Worm (Caenorhabditis elegans) whole organism, late embryonic: Measurements from ENCODE around the gene pms-2.

Experiments used
- C08G9.2 ChIP-seq: sonication (generic microtip); optimal IDR thresholded peaks from 2 replicates; lab custom pipeline; 2016; ENCODE audit warnings: mild to moderate bottlenecking, missing genetic modification characterization, moderate library complexity, missing compliant biosample characterization
- ceh-2 ChIP-seq: sonication (generic microtip); optimal IDR thresholded peaks from 2 replicates; lab custom pipeline; 2016; ENCODE audit warnings: missing genotype, missing genetic modification characterization, missing compliant biosample characterization
- dmd-4 ChIP-seq: sonication (generic microtip); optimal IDR thresholded peaks from 2 replicates; lab custom pipeline; 2016; ENCODE audit warnings: borderline replicate concordance, missing genetic modification characterization, missing compliant biosample characterization
- ets-4 ChIP-seq: sonication (generic microtip); optimal IDR thresholded peaks from 2 replicates; lab custom pipeline; 2016; ENCODE audit warnings: missing genetic modification characterization, missing compliant biosample characterization
- fkh-10 ChIP-seq: fragments of 150-350 bp; optimal IDR thresholded peaks from 2 replicates; lab custom pipeline; 2014; ENCODE audit warnings: missing biosample characterization, missing genetic modification reagents, missing genetic modification characterization
- lin-11 ChIP-seq: fragments of 200-800 bp; sonication (Bioruptor generic); optimal IDR thresholded peaks from 2 replicates; lab custom pipeline; 2018; ENCODE audit warnings: mild to moderate bottlenecking, missing genetic modification characterization, missing compliant biosample characterization
- nfya-1 ChIP-seq: sonication (generic microtip); optimal IDR thresholded peaks from 2 replicates; lab custom pipeline; 2017; ENCODE audit warnings: missing genetic modification characterization, mild to moderate bottlenecking, missing compliant biosample characterization, antibody characterized with exemption, moderate library complexity
- nhr-11 ChIP-seq: fragments of 150-350 bp; optimal IDR thresholded peaks from 2 replicates; lab custom pipeline; 2014; ENCODE audit warnings: missing biosample characterization, missing genetic modification characterization
- pha-4 ChIP-seq: fragments of 150-350 bp; optimal IDR thresholded peaks from 2 replicates; lab custom pipeline; 2018; ENCODE audit warnings: missing biosample characterization, missing genetic modification reagents, missing genetic modification characterization
- sox-4 ChIP-seq: sonication (generic microtip); optimal IDR thresholded peaks from 2 replicates; lab custom pipeline; 2017; ENCODE audit warnings: mild to moderate bottlenecking, missing genetic modification characterization, inconsistent platforms, missing compliant biosample characterization
- syd-9 ChIP-seq: sonication (generic microtip); optimal IDR thresholded peaks from 2 replicates; lab custom pipeline; 2016; ENCODE audit warnings: mild to moderate bottlenecking, missing genetic modification characterization, moderate library complexity, missing compliant biosample characterization

DNA sequence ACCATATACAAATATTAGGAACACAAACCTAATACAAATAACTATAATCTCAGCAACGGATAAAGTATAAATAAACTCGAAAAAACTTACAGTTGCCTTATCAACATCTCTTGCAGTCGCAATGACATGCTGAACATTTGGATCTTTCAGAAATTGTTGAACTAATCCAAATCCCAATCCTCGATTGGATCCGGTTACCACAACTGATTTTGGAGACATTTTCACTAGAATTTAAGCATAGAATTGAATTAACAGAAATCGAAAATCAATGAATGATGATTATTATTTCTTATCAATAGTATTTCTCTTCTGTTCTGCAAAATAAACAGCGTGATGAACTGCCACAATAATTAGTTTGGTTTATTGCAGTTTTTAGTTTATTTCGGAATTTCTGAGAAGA is 50.2 kb downstream of the pms-2 start, which contains the start of the genes C55A6.11 and C55A6.7:
- TF ChIP-seq nhr-11 (tag; lab: Kevin White, UChicago) (no peak), sox-4 (tag; lab: Kevin White, UChicago) (no peak), dmd-4 (tag; lab: Kevin White, UChicago) (no peak), lin-11 (tag; lab: Kevin White, UChicago) (no peak), ets-4 (tag; lab: Kevin White, UChicago) (no peak), nfya-1 (tag; lab: Kevin White, UChicago) (no peak), ceh-2 (tag; lab: Kevin White, UChicago) (no peak), C08G9.2 (tag; lab: Kevin White, UChicago) (no peak), syd-9 (tag; lab: Kevin White, UChicago) (no peak), fkh-10 (no peak), pha-4 (tag; lab: Kevin White, UChicago) (no peak)
